Fruit fly (Drosophila melanogaster) whole organism, prepupa: Measurements from ENCODE around the gene CG14220.

ENCODE experiments used
- Hr39 ChIP-seq: fragments of 200-800 bp; sonication (Bioruptor generic); optimal IDR thresholded peaks from 2 replicates; lab custom pipeline; 2016; ENCODE audit warnings: missing biosample characterization, missing genetic modification characterization
- fkh ChIP-seq: fragments of 200-800 bp; sonication (Bioruptor generic); optimal IDR thresholded peaks from 3 replicates; lab custom pipeline; 2017; ENCODE audit warnings: missing biosample characterization, mild to moderate bottlenecking, missing genetic modification characterization, moderate library complexity

dm6 chrX:19582732-19583131 is 18.9 kb downstream of the CG14220 start:
- TF ChIP-seq fkh (GFP tag; lab: Kevin White, UChicago) (no peak), Hr39 (GFP tag; lab: Kevin White, UChicago) (no peak)
